Fruit fly (Drosophila melanogaster) whole organism, embryonic: Measurements from ENCODE around the gene CG43346.
A peak's percentile ranks its signal among the peaks of the same experiment; 100 is the strongest.

Experiments
- Adf1 ChIP-seq: fragments of 200-800 bp; sonication (Bioruptor generic); IDR thresholded peaks from 2 replicates; pipeline ENCODE4 v1.3.6; 2022; ENCODE audit warnings: missing biosample characterization, missing genetic modification characterization
- Atf6 ChIP-seq: fragments of 200-800 bp; sonication (Bioruptor generic); IDR thresholded peaks from 2 replicates; pipeline ENCODE4 v1.3.6; 2022; ENCODE audit warnings: missing biosample characterization, missing genetic modification characterization
- CG10366 ChIP-seq: fragments of 200-800 bp; sonication (Bioruptor generic); IDR thresholded peaks from 2 replicates; pipeline ENCODE4 v1.3.6; 2022; ENCODE audit warnings: missing biosample characterization, missing genetic modification characterization
- CG10543 ChIP-seq: fragments of 200-800 bp; sonication (Bioruptor generic); optimal IDR thresholded peaks from 3 replicates; lab custom pipeline; 2017; ENCODE audit warnings: missing biosample characterization, mild to moderate bottlenecking, missing genetic modification characterization, moderate library complexity
- CG11093 ChIP-seq: fragments of 200-800 bp; sonication (Bioruptor generic); IDR thresholded peaks from 3 replicates; pipeline ENCODE4 v1.3.6; 2022; ENCODE audit warnings: missing biosample characterization, missing genetic modification characterization
- CG11560 ChIP-seq: fragments of 200-800 bp; sonication (Bioruptor generic); IDR thresholded peaks from 3 replicates; pipeline ENCODE4 v1.3.6; 2022; ENCODE audit warnings: missing biosample characterization, missing genetic modification characterization
- CG12769 ChIP-seq: fragments of 200-800 bp; sonication (Bioruptor generic); optimal IDR thresholded peaks from 2 replicates; lab custom pipeline; 2019; ENCODE audit warnings: missing biosample characterization, mild to moderate bottlenecking, missing genetic modification characterization, moderate library complexity
- CG13287 ChIP-seq: fragments of 200-800 bp; sonication (Bioruptor generic); IDR thresholded peaks from 2 replicates; pipeline ENCODE4 v1.3.6; 2022; ENCODE audit warnings: missing biosample characterization, missing genetic modification characterization; ENCODE audit not compliant: partially characterized antibody
- CG15479 ChIP-seq: fragments of 200-800 bp; sonication (Bioruptor generic); optimal IDR thresholded peaks from 3 replicates; lab custom pipeline; 2019; ENCODE audit warnings: missing biosample characterization, mild to moderate bottlenecking, missing genetic modification characterization, moderate library complexity
- CG1792 ChIP-seq: fragments of 200-800 bp; sonication (Bioruptor generic); optimal IDR thresholded peaks from 2 replicates; lab custom pipeline; 2016; ENCODE audit warnings: missing biosample characterization, missing genetic modification characterization
- CG18262 ChIP-seq: fragments of 200-800 bp; optimal IDR thresholded peaks from 3 replicates; lab custom pipeline; 2019; ENCODE audit warnings: missing biosample characterization, mild to moderate bottlenecking, missing genetic modification characterization, moderate library complexity
- CG2120 ChIP-seq: fragments of 200-800 bp; sonication (Bioruptor generic); optimal IDR thresholded peaks from 3 replicates; lab custom pipeline; 2016; ENCODE audit warnings: missing biosample characterization, missing genetic modification characterization
- CG2199 ChIP-seq: fragments of 200-800 bp; sonication (Bioruptor generic); IDR thresholded peaks from 3 replicates; pipeline ENCODE4 v1.3.6; 2022; ENCODE audit warnings: missing biosample characterization, missing genetic modification characterization
- CG2712 ChIP-seq: fragments of 200-800 bp; optimal IDR thresholded peaks from 3 replicates; lab custom pipeline; 2019; ENCODE audit warnings: missing biosample characterization, mild to moderate bottlenecking, missing genetic modification characterization, moderate library complexity
- CG31388 ChIP-seq: fragments of 200-800 bp; sonication (Bioruptor generic); optimal IDR thresholded peaks from 2 replicates; lab custom pipeline; 2016; ENCODE audit warnings: missing biosample characterization, missing genetic modification characterization
- CG33557 ChIP-seq: fragments of 200-800 bp; sonication (Bioruptor generic); optimal IDR thresholded peaks from 2 replicates; lab custom pipeline; 2019; ENCODE audit warnings: missing biosample characterization, mild to moderate bottlenecking, missing genetic modification characterization, moderate library complexity
- CG3995 ChIP-seq: fragments of 200-800 bp; sonication (Bioruptor generic); optimal IDR thresholded peaks from 3 replicates; lab custom pipeline; 2016; ENCODE audit warnings: missing biosample characterization, missing genetic modification characterization
- CG4282 ChIP-seq: fragments of 200-800 bp; sonication (Bioruptor generic); optimal IDR thresholded peaks from 2 replicates; lab custom pipeline; 2016; ENCODE audit warnings: missing biosample characterization, missing genetic modification characterization
- CG4328 ChIP-seq: fragments of 200-800 bp; sonication (Bioruptor generic); optimal IDR thresholded peaks from 3 replicates; lab custom pipeline; 2017; ENCODE audit warnings: missing biosample characterization, missing genetic modification reagents, missing genetic modification characterization
- CG4404 ChIP-seq: fragments of 200-800 bp; sonication (Bioruptor generic); IDR thresholded peaks from 2 replicates; pipeline ENCODE4 v1.3.6; 2022; ENCODE audit warnings: missing biosample characterization, missing genetic modification characterization
- CG6854 ChIP-seq: fragments of 200-800 bp; sonication (Bioruptor generic); optimal IDR thresholded peaks from 3 replicates; lab custom pipeline; 2017; ENCODE audit warnings: missing biosample characterization, mild to moderate bottlenecking, missing genetic modification characterization
- CG7839 ChIP-seq: fragments of 200-800 bp; sonication (Bioruptor generic); optimal IDR thresholded peaks from 3 replicates; lab custom pipeline; 2018; ENCODE audit warnings: missing biosample characterization, mild to moderate bottlenecking, missing genetic modification characterization, moderate library complexity
- CG8765 ChIP-seq: fragments of 200-800 bp; sonication (Bioruptor generic); IDR thresholded peaks from 2 replicates; pipeline ENCODE4 v1.3.6; 2022; ENCODE audit warnings: missing biosample characterization, missing genetic modification characterization
- CG9727 ChIP-seq: fragments of 200-800 bp; sonication (Bioruptor generic); optimal IDR thresholded peaks from 3 replicates; lab custom pipeline; 2017; ENCODE audit warnings: missing biosample characterization, mild to moderate bottlenecking, missing genetic modification characterization
- Doc2 ChIP-seq: fragments of 200-800 bp; sonication (Bioruptor generic); IDR thresholded peaks from 2 replicates; pipeline ENCODE4 v1.3.6; 2022; ENCODE audit warnings: missing biosample characterization, missing genetic modification characterization
- GATAe ChIP-seq: fragments of 200-800 bp; sonication (Bioruptor generic); conservative IDR thresholded peaks from 2 replicates; pipeline ENCODE4 v1.3.6; 2022; ENCODE audit warnings: missing biosample characterization, missing genetic modification characterization
- Gsc ChIP-seq: fragments of 200-800 bp; sonication (Bioruptor generic); IDR thresholded peaks from 2 replicates; pipeline ENCODE4 v1.3.6; 2022; ENCODE audit warnings: missing biosample characterization, missing genetic modification characterization
- Hr51 ChIP-seq, 2 experiments: fragments of 200-800 bp; sonication (Bioruptor generic); optimal IDR thresholded peaks; 2 replicates in 1 of 2; 3 replicates in 1 of 2; lab custom pipeline; 2016 to 2018; ENCODE audit warnings: missing biosample characterization in 2 of 2, missing genetic modification characterization in 2 of 2, mild to moderate bottlenecking in 1 of 2, moderate library complexity in 1 of 2
- Hr78 ChIP-seq, 2 experiments: fragments of 200-800 bp in 1 of 2; fragments of >200 bp in 1 of 2; sonication (Bioruptor generic) in 1 of 2; optimal IDR thresholded peaks; 2 replicates each; lab custom pipeline; 2017 to 2019; ENCODE audit warnings: missing biosample characterization in 2 of 2, missing genetic modification characterization in 2 of 2, mild to moderate bottlenecking in 1 of 2, moderate library complexity in 1 of 2
- Mad ChIP-seq: fragments of 200-800 bp; sonication (Bioruptor generic); optimal IDR thresholded peaks from 2 replicates; lab custom pipeline; 2016; ENCODE audit warnings: missing biosample characterization, missing genetic modification characterization
- Neu2 ChIP-seq: fragments of 200-800 bp; sonication (Bioruptor generic); optimal IDR thresholded peaks from 3 replicates; lab custom pipeline; 2016; ENCODE audit warnings: missing biosample characterization, missing genetic modification characterization, borderline replicate concordance
- Oli ChIP-seq: fragments of 200-800 bp; sonication (Bioruptor generic); optimal IDR thresholded peaks from 2 replicates; lab custom pipeline; 2018; ENCODE audit warnings: missing biosample characterization, mild to moderate bottlenecking, missing genetic modification characterization, moderate library complexity
- Pdp1 ChIP-seq, 2 experiments: fragments of 200-800 bp; sonication (Bioruptor generic); optimal IDR thresholded peaks; 3 replicates each; lab custom pipeline; 2016; ENCODE audit warnings: missing biosample characterization in 2 of 2, missing genetic modification characterization in 2 of 2, mild to moderate bottlenecking in 1 of 2, moderate library complexity in 1 of 2
- Ssrp ChIP-seq: fragments of 200-800 bp; sonication (Bioruptor generic); optimal IDR thresholded peaks from 2 replicates; lab custom pipeline; 2018; ENCODE audit warnings: missing biosample characterization, mild to moderate bottlenecking, missing genetic modification characterization, moderate library complexity
- Stat92E ChIP-seq, 3 experiments: fragments of >200 bp in 2 of 3; fragments of 200-800 bp in 1 of 3; sonication (Bioruptor generic) in 1 of 3; optimal IDR thresholded peaks; 2 replicates each; lab custom pipeline; 2017 to 2019; ENCODE audit warnings: missing biosample characterization in 3 of 3, missing genetic modification characterization in 3 of 3, mild to moderate bottlenecking in 1 of 3, moderate library complexity in 1 of 3
- abd-A ChIP-seq: fragments of 200-800 bp; sonication (Bioruptor generic); optimal IDR thresholded peaks from 3 replicates; lab custom pipeline; 2019; ENCODE audit warnings: missing biosample characterization, mild to moderate bottlenecking, missing genetic modification characterization, moderate library complexity
- chif ChIP-seq, 2 experiments: fragments of 200-800 bp; sonication (Bioruptor generic); optimal IDR thresholded peaks; 3 replicates each; lab custom pipeline; 2016; ENCODE audit warnings: missing biosample characterization in 2 of 2, missing genetic modification characterization in 2 of 2
- chn ChIP-seq: fragments of 200-800 bp; sonication (Bioruptor generic); optimal IDR thresholded peaks from 2 replicates; lab custom pipeline; 2016; ENCODE audit warnings: missing biosample characterization, missing genetic modification characterization
- dmrt99B ChIP-seq: fragments of 200-800 bp; sonication (Bioruptor generic); optimal IDR thresholded peaks from 2 replicates; lab custom pipeline; 2018; ENCODE audit warnings: missing biosample characterization, mild to moderate bottlenecking, missing genetic modification characterization, moderate library complexity
- dysf ChIP-seq: fragments of 200-800 bp; sonication (Bioruptor generic); IDR thresholded peaks from 3 replicates; pipeline ENCODE4 v1.3.6; 2022; ENCODE audit warnings: missing biosample characterization, missing genetic modification characterization
- fd102C ChIP-seq: fragments of 200-800 bp; sonication (Bioruptor generic); optimal IDR thresholded peaks from 2 replicates; lab custom pipeline; 2018; ENCODE audit warnings: missing biosample characterization, mild to moderate bottlenecking, missing genetic modification characterization, moderate library complexity
- hth ChIP-seq: fragments of >200 bp; optimal IDR thresholded peaks from 2 replicates; lab custom pipeline; 2017; ENCODE audit warnings: inconsistent platforms
- ken ChIP-seq: fragments of 200-800 bp; sonication (Bioruptor generic); IDR thresholded peaks from 3 replicates; pipeline ENCODE4 v1.3.6; 2022; ENCODE audit warnings: missing biosample characterization, missing genetic modification characterization
- klu ChIP-seq: fragments of 200-800 bp; sonication (Bioruptor generic); IDR thresholded peaks from 2 replicates; pipeline ENCODE4 v1.3.6; 2022; ENCODE audit warnings: missing biosample characterization, missing genetic modification characterization
- lilli ChIP-seq: fragments of 200-800 bp; sonication (Bioruptor generic); optimal IDR thresholded peaks from 3 replicates; lab custom pipeline; 2016; ENCODE audit warnings: missing biosample characterization, missing genetic modification characterization
- pfk ChIP-seq: fragments of 200-800 bp; sonication (Bioruptor generic); optimal IDR thresholded peaks from 2 replicates; lab custom pipeline; 2018; ENCODE audit warnings: missing biosample characterization, mild to moderate bottlenecking, missing genetic modification characterization, moderate library complexity
- phol ChIP-seq: fragments of 200-800 bp; sonication (Bioruptor generic); optimal IDR thresholded peaks from 3 replicates; lab custom pipeline; 2018; ENCODE audit warnings: missing biosample characterization, mild to moderate bottlenecking, missing genetic modification characterization, moderate library complexity
- row ChIP-seq: fragments of 200-800 bp; sonication (Bioruptor generic); IDR thresholded peaks from 3 replicates; pipeline ENCODE4 v1.3.6; 2022; ENCODE audit warnings: missing biosample characterization, missing genetic modification characterization
- sd ChIP-seq: fragments of 200-800 bp; sonication (Bioruptor generic); optimal IDR thresholded peaks from 3 replicates; lab custom pipeline; 2018; ENCODE audit warnings: missing biosample characterization, mild to moderate bottlenecking, missing genetic modification characterization, moderate library complexity
- slbo ChIP-seq: fragments of 200-800 bp; sonication (Bioruptor generic); IDR thresholded peaks from 2 replicates; pipeline ENCODE4 v1.3.6; 2022; ENCODE audit warnings: missing biosample characterization, missing genetic modification characterization
- tio ChIP-seq: fragments of 200-800 bp; sonication (Bioruptor generic); optimal IDR thresholded peaks from 2 replicates; lab custom pipeline; 2017; ENCODE audit warnings: missing biosample characterization, missing genetic modification characterization, inconsistent platforms

CG43346 gene

DNA sequence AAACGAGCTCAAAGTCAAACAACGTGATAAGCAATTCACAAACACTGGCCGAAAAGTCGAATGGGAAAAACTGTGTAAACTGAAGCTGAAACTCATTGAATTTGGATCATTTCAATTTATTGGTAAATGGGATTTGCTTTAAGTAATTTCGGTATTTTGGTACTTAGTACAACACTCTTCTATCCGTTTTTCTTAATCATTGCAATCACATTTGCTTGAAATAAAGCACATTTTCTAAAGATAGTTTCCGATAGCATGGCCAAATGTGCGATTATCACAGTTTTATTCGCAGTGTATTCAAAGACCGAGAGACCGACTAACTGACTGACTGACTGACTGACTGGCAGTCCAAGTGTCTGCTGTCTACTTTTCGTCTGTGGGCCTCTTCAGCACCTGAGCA, 28.1 kb upstream of the CG43346 start (continued):
- TF ChIP-seq CG10366 (GFP tag; lab: Robert Waterston, UW) (no peak), dmrt99B (tag; lab: Kevin White, UChicago) (peak; percentile 28), ken (GFP tag; lab: Robert Waterston, UW) (no peak), Oli (tag; lab: Kevin White, UChicago) (peak; percentile 17), Atf6 (GFP tag; lab: Robert Waterston, UW) (no peak), CG4282 (GFP tag; lab: Kevin White, UChicago) (no peak), Hr78 (GFP tag; optimal IDR thresholded peaks at IDR 0.05; lab: Kevin White, UChicago) (no peak), CG6854 (GFP tag; lab: Kevin White, UChicago) (no peak), tio (no peak), pfk (GFP tag; lab: Kevin White, UChicago) (no peak), slbo (GFP tag; lab: Robert Waterston, UW) (peak; percentile 29; the same call in 1 of the 2 replicates), Pdp1 (GFP tag; optimal IDR thresholded peaks at IDR 0.05; lab: Kevin White, UChicago) (peak in 1 of 2 experiments; percentile 7), chn (GFP tag; lab: Kevin White, UChicago) (no peak), CG4328 (GFP tag; lab: Kevin White, UChicago) (no peak), Neu2 (GFP tag; lab: Kevin White, UChicago) (no peak), Gsc (GFP tag; lab: Robert Waterston, UW) (no peak), dysf (GFP tag; lab: Robert Waterston, UW) (peak; percentile 14; the same call in 1 of the 3 replicates), Ssrp (tag; lab: Kevin White, UChicago) (no peak), chif (GFP tag; optimal IDR thresholded peaks at IDR 0.05; lab: Kevin White, UChicago) (no peak), CG2199 (no peak), Stat92E (GFP tag; optimal IDR thresholded peaks at IDR 0.05; lab: Kevin White, UChicago) (no peak), CG2712 (tag; lab: Kevin White, UChicago) (peak; percentile 33), CG8765 (GFP tag; lab: Robert Waterston, UW) (no peak), klu (GFP tag; lab: Robert Waterston, UW) (no peak), hth (no peak), CG31388 (GFP tag; lab: Kevin White, UChicago) (no peak), row (GFP tag; lab: Robert Waterston, UW) (peak; percentile 60), lilli (peak; percentile 1), CG11560 (tag; lab: Robert Waterston, UW) (no peak), CG33557 (GFP tag; lab: Kevin White, UChicago) (no peak), phol (tag; lab: Kevin White, UChicago) (peak; percentile 22), Doc2 (GFP tag; lab: Robert Waterston, UW) (no peak), Hr51 (GFP tag; optimal IDR thresholded peaks at IDR 0.05; lab: Kevin White, UChicago) (peak in 1 of 2 experiments; percentile 3), GATAe (GFP tag; lab: Robert Waterston, UW) (no peak), CG9727 (GFP tag; lab: Kevin White, UChicago) (peak; percentile 42), Adf1 (GFP tag; lab: Robert Waterston, UW) (no peak), CG2120 (GFP tag; lab: Kevin White, UChicago) (peak; percentile 23), abd-A (tag; lab: Kevin White, UChicago) (no peak), fd102C (GFP tag; lab: Kevin White, UChicago) (no peak), CG1792 (no peak), CG15479 (GFP tag; lab: Kevin White, UChicago) (no peak), sd (no peak), CG11093 (GFP tag; lab: Robert Waterston, UW) (no peak), CG3995 (GFP tag; lab: Kevin White, UChicago) (no peak), CG7839 (tag; lab: Kevin White, UChicago) (peak; percentile 23), CG13287 (GFP tag; lab: Robert Waterston, UW) (no peak), CG10543 (GFP tag; lab: Kevin White, UChicago) (no peak), CG12769 (tag; lab: Kevin White, UChicago) (peak; percentile 10), Mad (GFP tag; lab: Kevin White, UChicago) (no peak), CG4404 (GFP tag; lab: Robert Waterston, UW) (no peak), CG18262 (tag; lab: Kevin White, UChicago) (peak; percentile 26)
